Worm (Caenorhabditis elegans): Measurements from ENCODE around the gene str-92.

DNA sequence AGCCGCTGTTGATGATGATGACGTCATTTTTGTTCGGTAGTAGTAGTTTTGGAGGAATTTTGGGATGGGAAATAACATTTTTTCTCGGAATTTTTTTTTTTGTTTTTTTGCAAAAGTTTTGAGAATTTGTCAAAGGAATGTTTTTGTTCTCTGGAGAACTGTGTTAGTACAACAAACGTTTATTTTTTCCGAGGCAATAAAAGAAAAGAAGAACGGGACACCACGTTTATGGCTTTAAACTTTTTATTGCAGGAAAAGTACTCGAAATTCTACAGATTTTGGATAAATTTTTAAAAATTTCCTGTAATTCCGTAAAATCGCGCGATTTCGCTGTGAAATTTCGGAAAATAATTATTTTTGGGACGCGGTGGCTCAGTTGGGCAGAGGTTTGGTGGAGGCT, 14.5 kb upstream of the str-92 start, which contains the start of gene F59A1.13:
- TF ChIP-seq lin-15B (tag; optimal IDR thresholded peaks at IDR 0.05) = no peak
- TF ChIP-seq ztf-11 (tag; optimal IDR thresholded peaks at IDR 0.05) = no peak
- no peak for TF ChIP-seq ama-1 (optimal IDR thresholded peaks at IDR 0.05)
- TF ChIP-seq ceh-82 (tag; optimal IDR thresholded peaks at IDR 0.05) = no peak
- TF ChIP-seq mep-1 (tag; optimal IDR thresholded peaks at IDR 0.05) = no peak
- TF ChIP-seq ZK546.5 (tag; optimal IDR thresholded peaks at IDR 0.05) = no peak
- no peak for TF ChIP-seq fos-1 (tag; optimal IDR thresholded peaks at IDR 0.05)
- TF ChIP-seq unc-62 (GFP tag; optimal IDR thresholded peaks at IDR 0.05 in 1 of 2) = no peak
- no peak for TF ChIP-seq unc-62 (tag; optimal IDR thresholded peaks at IDR 0.05)
- TF ChIP-seq nhr-11 (tag; optimal IDR thresholded peaks at IDR 0.05) = no peak
- no peak for TF ChIP-seq ceh-62 (tag; optimal IDR thresholded peaks at IDR 0.05)
- TF ChIP-seq nhr-10 (tag; optimal IDR thresholded peaks at IDR 0.05) = no peak
- TF ChIP-seq ZK337.2 (GFP tag; IDR thresholded peaks at IDR 0.05) = no peak
